Worm (Caenorhabditis elegans): ENCODE measurements around the gene fbxa-64.

ce11 chrV:3236610-3237009 lies 41.3 kb downstream of the fbxa-64 start, which contains the start of the genes K08D9.9 and str-16:
- no peak for TF ChIP-seq flt-1 (GFP tag; IDR thresholded peaks at IDR 0.05)
- TF ChIP-seq med-1 (GFP tag; optimal IDR thresholded peaks at IDR 0.05; ENCODE audit: insufficient read depth), result no peak
- TF ChIP-seq tab-1 (GFP tag; IDR thresholded peaks at IDR 0.05), result no peak
- TF ChIP-seq cog-1 (tag; optimal IDR thresholded peaks at IDR 0.05), result no peak
- no peak for TF ChIP-seq ztf-23 (GFP tag; IDR thresholded peaks at IDR 0.05)

Measured in whole organism, midembryonic.